Worm (Caenorhabditis elegans) whole organism, midembryonic: ENCODE measurements around the gene rabn-5.

ENCODE experiments used
- T22C8.4 ChIP-seq: fragments of 200-800 bp; sonication (Bioruptor generic); IDR thresholded peaks from 2 replicates; pipeline ENCODE4 v1.3.6; 2022; ENCODE audit warnings: missing genetic modification characterization, missing compliant biosample characterization
- flt-1 ChIP-seq: fragments of 200-800 bp; sonication (Bioruptor generic); IDR thresholded peaks from 2 replicates; pipeline ENCODE4 v1.3.6; 2022; ENCODE audit warnings: missing genetic modification characterization, missing compliant biosample characterization
- klf-2 ChIP-seq: fragments of 200-800 bp; sonication (Bioruptor generic); conservative IDR thresholded peaks from 2 replicates; pipeline ENCODE4 v1.3.6; 2022; ENCODE audit warnings: missing genetic modification reagents, missing genetic modification characterization, missing compliant biosample characterization
- med-1 ChIP-seq: sonication (generic microtip); optimal IDR thresholded peaks from 2 replicates; lab custom pipeline; 2017; ENCODE audit warnings: missing genetic modification characterization, mild to moderate bottlenecking, missing compliant biosample characterization, antibody characterized with exemption, missing genetic modification reagents; ENCODE audit not compliant: insufficient read depth
- ref-1 ChIP-seq: fragments of 200-800 bp; sonication (Bioruptor generic); conservative IDR thresholded peaks from 2 replicates; pipeline ENCODE4 v1.3.6; 2022; ENCODE audit warnings: missing genetic modification reagents, missing genetic modification characterization, missing compliant biosample characterization

rabn-5 gene

DNA sequence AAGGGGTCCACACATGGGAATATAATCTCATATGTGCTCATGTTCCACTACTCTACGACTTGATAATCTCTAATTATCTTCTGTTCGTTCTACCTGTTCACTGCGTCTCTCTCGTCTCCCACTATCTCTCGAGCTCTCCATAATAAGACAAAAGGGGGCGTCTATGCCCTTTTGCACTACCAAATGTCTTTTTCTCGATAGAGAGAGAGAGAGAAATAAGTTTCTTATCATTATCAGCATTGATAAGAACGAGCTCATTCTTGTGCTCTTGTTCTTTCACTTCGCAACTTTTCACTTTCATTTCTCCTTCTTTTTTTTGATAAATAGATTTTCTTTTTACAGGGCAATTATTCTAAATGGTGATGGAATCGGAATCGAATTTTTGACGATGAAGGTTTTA lies 51.6 kb downstream of the rabn-5 start:
- no peak for TF ChIP-seq T22C8.4
- no peak for TF ChIP-seq flt-1
- TF ChIP-seq med-1 (GFP tag; lab: Kevin White, UChicago): no peak
- no peak for TF ChIP-seq klf-2 (GFP tag; lab: Robert Waterston, UW)
- TF ChIP-seq ref-1 (GFP tag; lab: Robert Waterston, UW): no peak
